Fruit fly (Drosophila melanogaster): ENCODE results near the gene danr.
"Not testable (repeated sequence)": the region's sequence is repeated elsewhere in the genome, so short reads cannot be mapped to it uniquely, and the experiment has no call there.

The danr gene

dm6 chr3R:25137565-25138367 is at the start of gene danr:
TSS of gene danr (plus strand) at chr3R:25138072.
- TF ChIP-seq h (optimal IDR thresholded peaks at IDR 0.05) (no peak), ttk (optimal IDR thresholded peaks at IDR 0.05) (no peak), insv (optimal IDR thresholded peaks at IDR 0.05) (no peak), Sin3A (optimal IDR thresholded peaks at IDR 0.05) (no peak), Myc (optimal IDR thresholded peaks at IDR 0.05) (no peak), psq (optimal IDR thresholded peaks at IDR 0.05) (no peak)

dm6 chr3R:25094639-25095038 is 43.2 kb upstream of the danr start, which contains the start of gene fd96Cb:
TSS of gene fd96Cb (plus strand) at chr3R:25095012.
- TF ChIP-seq h (optimal IDR thresholded peaks at IDR 0.05) = no peak
- no peak for TF ChIP-seq insv (optimal IDR thresholded peaks at IDR 0.05)
- no peak for TF ChIP-seq Sin3A (optimal IDR thresholded peaks at IDR 0.05)

dm6 chr3R:25097486-25097885 is 40.4 kb upstream of the danr start, which contains the start of the genes CG33095 and CG33096:
TSS of gene CG33095 (plus strand) at chr3R:25097672.
TSS of gene CG33096 (plus strand) at chr3R:25097672.
- no peak for TF ChIP-seq Sin3A (optimal IDR thresholded peaks at IDR 0.05)
- TF ChIP-seq h (optimal IDR thresholded peaks at IDR 0.05) = no peak
- TF ChIP-seq psq (optimal IDR thresholded peaks at IDR 0.05) = no peak
- TF ChIP-seq Myc (optimal IDR thresholded peaks at IDR 0.05) = no peak
- no peak for TF ChIP-seq ttk (optimal IDR thresholded peaks at IDR 0.05)
- TF ChIP-seq insv (optimal IDR thresholded peaks at IDR 0.05) = no peak

dm6 chr3R:25102253-25102652 is 35.6 kb upstream of the danr start, which contains the start of gene CG45095:
TSS of gene CG45095 (plus strand) at chr3R:25102553.
- TF ChIP-seq insv (optimal IDR thresholded peaks at IDR 0.05) (no peak), ttk (optimal IDR thresholded peaks at IDR 0.05) (no peak), Myc (optimal IDR thresholded peaks at IDR 0.05) (no peak), Sin3A (optimal IDR thresholded peaks at IDR 0.05) (no peak), h (optimal IDR thresholded peaks at IDR 0.05) (no peak), psq (optimal IDR thresholded peaks at IDR 0.05) (no peak)

- TF ChIP-seq Myc (optimal IDR thresholded peaks at IDR 0.05) (no peak), ttk (optimal IDR thresholded peaks at IDR 0.05) (no peak)
Measured at dm6 chr3R:25108932-25109331, 28.9 kb upstream of the danr start, which contains the start of gene CG34027. TSS of gene CG34027 (minus strand) at chr3R:25109032.

dm6 chr3R:25112466-25112939 is 25.4 kb upstream of the danr start, which contains the start of gene Nepl16:
TSS of gene Nepl16 (minus strand) at chr3R:25112516.
- no peak for TF ChIP-seq psq (optimal IDR thresholded peaks at IDR 0.05)
- TF ChIP-seq Sin3A (optimal IDR thresholded peaks at IDR 0.05) = no peak
- TF ChIP-seq Myc (optimal IDR thresholded peaks at IDR 0.05) = no peak
- no peak for TF ChIP-seq insv (optimal IDR thresholded peaks at IDR 0.05)
- TF ChIP-seq h (optimal IDR thresholded peaks at IDR 0.05) = peak; percentile 80

- TF ChIP-seq h (optimal IDR thresholded peaks at IDR 0.05) (no peak), Myc (optimal IDR thresholded peaks at IDR 0.05) (no peak), insv (optimal IDR thresholded peaks at IDR 0.05) (no peak), Sin3A (optimal IDR thresholded peaks at IDR 0.05) (peak; percentile 19)
Measured at dm6 chr3R:25122736-25123211, 15.1 kb upstream of the danr start, which contains the start of the genes CG31510 and TTLL5. TSS of gene CG31510 (minus strand) at chr3R:25122920. TSS of gene TTLL5 (minus strand) at chr3R:25122920.

dm6 chr3R:25123262-25123661 is 14.6 kb upstream of the danr start, which contains the start of gene vig2:
TSS of gene vig2 (plus strand) at chr3R:25123373.
- TF ChIP-seq psq, h, Myc (optimal IDR thresholded peaks at IDR 0.05): not testable (repeated sequence)

- TF ChIP-seq Sin3A (optimal IDR thresholded peaks at IDR 0.05) (no peak), ttk (optimal IDR thresholded peaks at IDR 0.05) (no peak), psq (optimal IDR thresholded peaks at IDR 0.05) (no peak), Myc (optimal IDR thresholded peaks at IDR 0.05) (no peak), h (optimal IDR thresholded peaks at IDR 0.05) (no peak), insv (optimal IDR thresholded peaks at IDR 0.05) (no peak)
Measured at dm6 chr3R:25126823-25127222, 11.0 kb upstream of the danr start.

- TF ChIP-seq psq (optimal IDR thresholded peaks at IDR 0.05) (no peak), Myc (optimal IDR thresholded peaks at IDR 0.05) (no peak), ttk (optimal IDR thresholded peaks at IDR 0.05) (no peak), h (optimal IDR thresholded peaks at IDR 0.05) (no peak), insv (optimal IDR thresholded peaks at IDR 0.05) (no peak), Sin3A (optimal IDR thresholded peaks at IDR 0.05) (no peak)
Measured at dm6 chr3R:25127231-25127689, 10.6 kb upstream of the danr start, which contains the start of the genes Mocs2A, Mocs2B and Clbn. TSS of gene Mocs2A (minus strand) at chr3R:25127359. TSS of gene Mocs2B (minus strand) at chr3R:25127359. TSS of gene Clbn (plus strand) at chr3R:25127502.

dm6 chr3R:25131042-25131441 is 6.8 kb upstream of the danr start, which contains the start of gene Bili:
TSS of gene Bili (plus strand) at chr3R:25131306.
- not testable (repeated sequence) for TF ChIP-seq ttk, psq, Sin3A (optimal IDR thresholded peaks at IDR 0.05)

dm6 chr3R:25152342-25152741 is 14.5 kb downstream of the danr start:
- no peak for TF ChIP-seq insv (optimal IDR thresholded peaks at IDR 0.05)
- TF ChIP-seq ttk (optimal IDR thresholded peaks at IDR 0.05) = no peak
- TF ChIP-seq Myc (optimal IDR thresholded peaks at IDR 0.05) = no peak

Data from Kc167 (cell line).